Fruit fly (Drosophila melanogaster) whole organism, adult: Measurements from ENCODE around the gene CG31358.

Experiments used
- CG11617 ChIP-seq: fragments of 200-800 bp; sonication (Bioruptor generic); optimal IDR thresholded peaks from 2 replicates; lab custom pipeline; 2017; ENCODE audit warnings: mild to moderate bottlenecking, missing biosample characterization, missing genetic modification reagents, missing genetic modification characterization
- CG12768 ChIP-seq: fragments of 200-800 bp; sonication (Bioruptor generic); optimal IDR thresholded peaks from 2 replicates; lab custom pipeline; 2017; ENCODE audit warnings: missing biosample characterization, missing genetic modification characterization, mild to moderate bottlenecking, moderate library complexity, missing genetic modification reagents
- CG14711 ChIP-seq: fragments of 200-800 bp; sonication (Bioruptor generic); optimal IDR thresholded peaks from 2 replicates; lab custom pipeline; 2018; ENCODE audit warnings: missing biosample characterization, mild to moderate bottlenecking, missing genetic modification characterization, moderate library complexity
- CG1620 ChIP-seq: fragments of 200-800 bp; sonication (Bioruptor generic); optimal IDR thresholded peaks from 2 replicates; lab custom pipeline; 2016; ENCODE audit warnings: missing biosample characterization, missing genetic modification characterization
- CG33017 ChIP-seq: fragments of 200-800 bp; sonication (Bioruptor generic); optimal IDR thresholded peaks from 2 replicates; lab custom pipeline; 2018; ENCODE audit warnings: missing biosample characterization, mild to moderate bottlenecking, missing genetic modification characterization, moderate library complexity
- CG5204 ChIP-seq: fragments of 200-800 bp; sonication (Bioruptor generic); optimal IDR thresholded peaks from 2 replicates; lab custom pipeline; 2016; ENCODE audit warnings: missing biosample characterization, missing genetic modification characterization
- CG7045 ChIP-seq: fragments of 200-800 bp; sonication (Bioruptor generic); optimal IDR thresholded peaks from 2 replicates; lab custom pipeline; 2017; ENCODE audit warnings: missing biosample characterization, mild to moderate bottlenecking, missing genetic modification characterization
- Clk ChIP-seq: fragments of 200-800 bp; sonication (Bioruptor generic); optimal IDR thresholded peaks from 2 replicates; lab custom pipeline; 2017; ENCODE audit warnings: missing biosample characterization, missing genetic modification characterization
- Crg-1 ChIP-seq: fragments of 200-800 bp; sonication (Bioruptor generic); optimal IDR thresholded peaks from 2 replicates; lab custom pipeline; 2016; ENCODE audit warnings: missing biosample characterization, missing genetic modification characterization
- Hr96 ChIP-seq: fragments of 200-800 bp; sonication (Bioruptor generic); optimal IDR thresholded peaks from 2 replicates; lab custom pipeline; 2016; ENCODE audit warnings: missing biosample characterization, missing genetic modification characterization
- Mnt ChIP-seq: fragments of 200-800 bp; sonication (Bioruptor generic); optimal IDR thresholded peaks from 2 replicates; lab custom pipeline; 2016; ENCODE audit warnings: missing biosample characterization, mild to moderate bottlenecking, missing genetic modification characterization
- bab1 ChIP-seq: fragments of 200-800 bp; sonication (Bioruptor generic); optimal IDR thresholded peaks from 3 replicates; lab custom pipeline; 2019; ENCODE audit warnings: missing biosample characterization, mild to moderate bottlenecking, missing genetic modification characterization, moderate library complexity
- cic ChIP-seq: fragments of 200-800 bp; sonication (Bioruptor generic); optimal IDR thresholded peaks from 2 replicates; lab custom pipeline; 2017; ENCODE audit warnings: missing biosample characterization, mild to moderate bottlenecking, missing genetic modification characterization, moderate library complexity
- cnc ChIP-seq, 2 experiments: fragments of >200 bp; optimal IDR thresholded peaks; 2 replicates each; lab custom pipeline; 2017
- kay ChIP-seq: fragments of 200-800 bp; sonication (Bioruptor generic); peaks from one replicate; lab custom pipeline; 2016; ENCODE audit warnings: missing biosample characterization, missing genetic modification characterization, borderline replicate concordance
- ovo ChIP-seq: fragments of 200-800 bp; sonication (Bioruptor generic); optimal IDR thresholded peaks from 2 replicates; lab custom pipeline; 2016; ENCODE audit warnings: missing biosample characterization, missing genetic modification characterization
- pad ChIP-seq: fragments of 200-800 bp; sonication (Bioruptor generic); optimal IDR thresholded peaks from 3 replicates; lab custom pipeline; 2017; ENCODE audit warnings: missing biosample characterization, missing genetic modification characterization, mild to moderate bottlenecking, moderate library complexity, missing genetic modification reagents
- tj ChIP-seq: fragments of 200-800 bp; sonication (Bioruptor generic); optimal IDR thresholded peaks from 3 replicates; lab custom pipeline; 2017; ENCODE audit warnings: missing biosample characterization, mild to moderate bottlenecking, missing genetic modification characterization, moderate library complexity
- toe ChIP-seq: fragments of 200-800 bp; sonication (Bioruptor generic); optimal IDR thresholded peaks from 2 replicates; lab custom pipeline; 2016; ENCODE audit warnings: missing biosample characterization, missing genetic modification characterization

The CG31358 gene

DNA sequence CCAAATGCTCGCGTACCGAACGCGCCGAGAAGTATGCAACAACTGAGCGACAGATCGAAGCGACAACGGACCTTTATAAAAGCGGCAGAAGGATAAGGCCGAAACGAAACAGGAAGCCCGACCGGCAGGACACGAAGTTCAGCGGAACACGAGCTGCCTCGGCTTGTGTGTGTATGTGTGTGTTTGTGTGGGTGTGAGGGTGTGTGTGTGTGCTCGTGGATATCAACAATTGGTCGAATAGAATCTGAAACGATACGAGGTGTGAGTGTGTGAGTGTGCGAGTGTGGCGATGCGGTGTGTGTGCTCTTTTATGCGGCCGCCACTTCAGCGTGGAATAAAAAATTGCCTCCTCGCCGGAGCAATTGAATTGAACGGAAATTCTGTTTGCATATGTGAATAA lies 26.1 kb downstream of the CG31358 start, which contains the start of gene Tk:
Gene Tk, minus strand, starts transcription at position 57 of the 400 bp plus-strand sequence.
- TF ChIP-seq CG5204 (GFP tag; lab: Kevin White, UChicago) (no peak), CG12768 (GFP tag; lab: Kevin White, UChicago) (no peak), CG1620 (GFP tag; lab: Kevin White, UChicago) (no peak), CG14711 (tag; lab: Kevin White, UChicago) (no peak), Crg-1 (GFP tag; lab: Kevin White, UChicago) (no peak), CG33017 (tag; lab: Kevin White, UChicago) (no peak), tj (no peak), toe (GFP tag; lab: Kevin White, UChicago) (no peak)

DNA sequence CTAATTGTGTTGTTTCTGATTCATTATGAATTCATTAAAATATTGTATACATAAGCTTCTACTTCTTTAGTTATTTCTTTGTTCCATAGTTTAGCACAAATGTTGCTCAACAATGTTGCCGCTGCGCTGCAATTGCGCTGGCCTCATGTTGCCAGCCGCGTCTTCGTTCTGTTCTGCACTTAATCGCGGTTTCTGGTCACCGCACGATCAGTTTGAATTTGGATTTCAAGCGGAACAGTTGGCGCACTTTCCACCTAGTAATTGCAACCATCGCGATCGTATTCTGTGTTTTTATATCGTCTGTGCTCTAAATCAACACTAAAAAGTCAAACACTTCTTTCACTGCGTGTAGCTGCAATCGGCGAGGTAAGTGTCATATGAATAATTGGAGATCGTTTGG lies 32.5 kb downstream of the CG31358 start, which contains the start of gene Ect3:
Gene Ect3, plus strand, starts transcription at position 205 of the 400 bp plus-strand sequence.
- TF ChIP-seq cic (GFP tag; lab: Kevin White, UChicago) (no peak), tj (peak; percentile 31), CG14711 (tag; lab: Kevin White, UChicago) (no peak), Hr96 (no peak), bab1 (GFP tag; lab: Kevin White, UChicago) (no peak)

DNA sequence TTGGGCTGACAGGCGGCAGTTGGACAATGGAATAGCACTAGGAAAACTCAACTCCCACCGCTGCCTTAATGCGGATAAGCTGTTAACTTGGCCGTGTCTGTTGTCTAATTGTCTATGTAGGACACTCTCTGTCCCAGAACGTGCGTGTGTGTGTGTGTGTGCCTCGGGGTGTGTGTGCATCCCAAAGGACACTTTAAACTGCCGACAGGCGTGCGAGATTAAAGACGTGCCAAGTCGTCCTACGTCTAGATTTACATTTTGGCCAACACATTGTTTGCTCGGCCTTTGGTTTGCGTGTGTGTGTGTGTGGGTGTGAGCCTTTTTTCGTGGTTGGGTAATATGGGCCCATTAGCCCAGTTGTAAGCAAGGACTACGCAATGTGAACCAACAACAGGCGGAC lies 33.4 kb downstream of the CG31358 start:
- no peak for TF ChIP-seq CG14711 (tag; lab: Kevin White, UChicago)
- no peak for TF ChIP-seq CG5204 (GFP tag; lab: Kevin White, UChicago)
- TF ChIP-seq CG11617 (GFP tag; lab: Kevin White, UChicago) = no peak
- no peak for TF ChIP-seq CG1620 (GFP tag; lab: Kevin White, UChicago)

DNA sequence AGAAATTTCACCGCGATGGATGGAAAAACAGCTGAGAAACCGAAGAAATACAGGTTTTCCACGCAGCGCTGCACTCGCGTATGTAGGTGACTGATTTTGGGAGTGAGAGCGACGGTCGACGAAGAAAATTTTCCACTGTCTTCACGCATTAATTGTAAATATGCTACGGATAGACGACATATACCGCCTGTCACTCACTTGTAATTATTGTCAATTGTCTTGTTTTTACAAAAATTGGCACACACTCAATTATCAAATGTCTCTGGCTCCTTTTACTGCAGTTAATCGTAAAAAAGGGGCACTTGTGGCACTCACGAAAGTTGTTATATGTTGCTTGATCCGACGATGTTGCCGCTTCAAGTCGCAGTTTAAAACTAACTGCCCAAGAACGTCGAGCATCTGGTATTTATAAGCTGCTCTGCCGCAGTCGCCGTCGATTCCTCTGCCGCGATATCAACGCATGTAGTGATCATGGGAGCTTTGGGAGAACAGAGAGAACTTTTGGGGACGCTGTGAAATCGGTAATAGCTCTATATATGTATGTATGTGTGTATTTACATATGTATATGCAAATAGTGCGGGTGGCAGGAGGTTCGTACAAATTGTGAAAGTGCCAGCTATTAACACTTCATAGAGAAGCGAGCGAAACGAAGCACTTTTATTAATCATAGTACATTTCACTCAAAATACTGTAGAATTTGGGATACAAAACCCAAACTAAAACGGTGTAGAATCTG lies 38.5 kb downstream of the CG31358 start, which contains the start of gene mfas:
Gene mfas, minus strand, starts transcription at position 382 of the 737 bp plus-strand sequence.
- TF ChIP-seq toe (GFP tag; lab: Kevin White, UChicago) (no peak), tj (peak; percentile 2), CG12768 (GFP tag; lab: Kevin White, UChicago) (peak; percentile 26)

DNA sequence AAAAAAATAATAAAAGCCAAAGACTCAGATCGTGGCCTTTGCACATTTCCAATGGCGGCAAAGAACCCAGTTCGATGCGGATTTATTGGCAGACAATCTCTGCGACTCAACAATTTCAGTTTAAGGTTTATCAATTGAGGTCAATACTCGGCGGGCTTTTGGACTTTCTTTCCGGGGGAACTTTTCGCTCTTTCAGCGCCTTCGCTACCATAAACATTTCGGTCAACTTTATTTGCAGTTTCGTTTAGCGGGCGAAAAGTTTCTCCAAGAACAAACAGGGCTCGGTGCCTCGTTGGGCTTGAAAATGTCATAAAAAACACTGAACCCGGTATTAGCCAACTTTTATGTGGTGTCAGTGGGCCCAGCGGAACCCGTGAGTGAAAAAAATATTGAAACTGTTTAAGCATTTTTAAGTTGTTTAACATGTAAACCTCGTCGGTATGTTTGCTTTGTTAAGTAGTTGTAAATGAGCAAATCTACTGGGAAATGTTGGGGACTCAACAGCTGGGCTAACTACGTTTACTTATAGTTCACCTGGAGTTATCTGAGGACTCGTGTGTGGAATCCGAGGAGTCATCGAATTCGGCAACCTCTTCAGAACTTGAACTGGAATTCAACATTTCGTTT lies 39.9 kb downstream of the CG31358 start:
- peak; percentile 64 for TF ChIP-seq tj
- TF ChIP-seq CG1620 (GFP tag; lab: Kevin White, UChicago) = no peak

DNA sequence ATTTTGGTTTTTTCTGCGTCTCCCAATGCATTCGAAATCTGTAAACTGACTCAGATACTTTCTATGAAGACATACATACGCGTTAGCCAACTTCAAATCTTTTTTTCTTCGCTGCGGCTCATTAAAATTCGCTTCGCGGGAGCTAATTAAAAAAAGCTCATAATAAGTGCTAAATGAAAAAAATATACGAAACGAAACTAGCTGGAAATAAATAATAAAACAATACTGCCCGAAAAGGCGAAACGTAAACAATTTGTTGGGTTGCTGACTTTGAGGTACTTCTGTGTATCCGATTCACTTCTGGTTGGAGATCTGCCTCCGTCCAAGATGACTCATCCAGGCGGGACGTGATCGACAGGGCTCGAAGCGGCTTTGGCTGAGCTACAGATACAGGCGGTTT lies 41.6 kb downstream of the CG31358 start:
- TF ChIP-seq CG5204 (GFP tag; lab: Kevin White, UChicago) (no peak), tj (peak; percentile 83), kay (peak; percentile 62)

DNA sequence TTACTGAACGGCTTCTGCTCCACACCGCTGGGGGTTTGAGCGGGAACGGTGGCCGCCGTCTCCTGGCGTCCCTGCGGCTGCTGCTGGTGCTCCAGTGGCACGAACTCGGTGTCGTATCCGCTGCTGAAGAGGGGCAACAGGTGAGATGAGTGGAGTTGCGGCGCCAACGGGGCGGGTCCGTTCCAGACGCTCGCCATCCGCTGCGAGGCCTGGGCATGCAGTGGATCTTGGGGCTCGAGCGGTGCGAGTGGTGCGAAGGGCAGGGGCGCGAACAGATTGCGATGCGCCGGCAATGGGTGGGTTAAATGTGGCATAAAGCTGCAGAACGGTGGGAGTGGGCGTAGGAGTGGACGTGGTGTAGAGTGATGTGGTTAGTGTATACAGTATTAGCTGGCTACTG lies 42.4 kb downstream of the CG31358 start:
- no peak for TF ChIP-seq bab1 (GFP tag; lab: Kevin White, UChicago)
- TF ChIP-seq Hr96 = no peak
- no peak for TF ChIP-seq CG14711 (tag; lab: Kevin White, UChicago)
- TF ChIP-seq CG12768 (GFP tag; lab: Kevin White, UChicago) = no peak
- TF ChIP-seq CG33017 (tag; lab: Kevin White, UChicago) = no peak
- no peak for TF ChIP-seq CG7045
- TF ChIP-seq ovo (GFP tag; lab: Kevin White, UChicago) = no peak
- no peak for TF ChIP-seq cnc (optimal IDR thresholded peaks at IDR 0.05; lab: Kevin White, UChicago)
- no peak for TF ChIP-seq Crg-1 (GFP tag; lab: Kevin White, UChicago)
- TF ChIP-seq cic (GFP tag; lab: Kevin White, UChicago) = no peak
- TF ChIP-seq toe (GFP tag; lab: Kevin White, UChicago) = no peak

DNA sequence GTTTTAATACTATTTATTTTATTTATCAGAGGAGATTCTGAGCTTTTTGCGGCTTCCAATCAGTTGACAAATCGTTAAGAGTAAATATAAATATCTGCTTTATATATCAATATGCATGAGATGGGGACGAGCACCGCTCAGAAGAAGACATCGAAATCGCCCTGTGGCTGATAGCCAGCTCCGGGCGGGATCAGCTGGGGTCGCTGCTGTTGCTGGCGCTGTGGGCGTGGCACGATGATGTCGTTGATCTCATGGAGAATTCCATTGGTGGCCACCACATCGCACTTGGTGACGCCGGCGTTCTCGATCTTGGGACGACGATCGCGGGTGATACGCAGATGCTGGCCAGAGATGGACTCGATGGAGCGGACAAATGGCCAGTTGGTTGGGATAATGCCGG lies 46.7 kb downstream of the CG31358 start:
- TF ChIP-seq toe (GFP tag; lab: Kevin White, UChicago) = no peak
- no peak for TF ChIP-seq kay
- no peak for TF ChIP-seq CG33017 (tag; lab: Kevin White, UChicago)
- TF ChIP-seq cnc (optimal IDR thresholded peaks at IDR 0.05; lab: Kevin White, UChicago) = no peak
- no peak for TF ChIP-seq cic (GFP tag; lab: Kevin White, UChicago)

DNA sequence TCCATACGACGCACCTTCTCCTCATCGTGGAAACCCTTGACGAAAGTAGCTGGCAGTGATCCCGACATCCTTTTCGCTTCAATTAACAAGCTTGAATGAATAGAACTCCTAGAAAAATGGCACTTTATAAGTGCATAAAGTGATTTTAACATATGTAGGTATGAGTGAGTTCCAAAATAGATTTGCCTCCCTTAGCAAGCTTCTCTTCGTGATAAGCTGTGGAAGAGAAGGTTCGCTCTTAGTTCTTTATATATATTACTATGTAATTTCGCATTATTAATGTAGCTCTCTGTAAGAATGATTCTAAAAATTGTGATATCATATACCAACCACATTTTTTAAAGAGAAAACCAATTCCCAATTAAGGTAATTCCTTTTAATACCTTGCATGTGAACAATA lies 47.1 kb downstream of the CG31358 start, which contains the start of gene CG3397:
Gene CG3397, minus strand, starts transcription at position 101 of the 400 bp plus-strand sequence.
- TF ChIP-seq ovo (GFP tag; lab: Kevin White, UChicago) (no peak), tj (no peak), CG33017 (tag; lab: Kevin White, UChicago) (no peak), kay (no peak), Crg-1 (GFP tag; lab: Kevin White, UChicago) (no peak), CG14711 (tag; lab: Kevin White, UChicago) (no peak), Mnt (GFP tag; lab: Kevin White, UChicago) (no peak), CG7045 (no peak), pad (GFP tag; lab: Kevin White, UChicago) (no peak), cic (GFP tag; lab: Kevin White, UChicago) (no peak), CG11617 (GFP tag; lab: Kevin White, UChicago) (no peak), CG12768 (GFP tag; lab: Kevin White, UChicago) (no peak), cnc (optimal IDR thresholded peaks at IDR 0.05; lab: Kevin White, UChicago) (no peak), Clk (GFP tag; lab: Kevin White, UChicago) (no peak), CG1620 (GFP tag; lab: Kevin White, UChicago) (no peak)
